Worm (Caenorhabditis elegans) whole organism, L2 larva: Measurements from ENCODE around the gene cids-1.

Source experiments
- C34F6.9 ChIP-seq: fragments of 150-350 bp; optimal IDR thresholded peaks from 2 replicates; lab custom pipeline; 2014; ENCODE audit warnings: missing biosample characterization, missing genetic modification characterization
- F13H6.1 ChIP-seq: sonication (generic microtip); optimal IDR thresholded peaks from 2 replicates; lab custom pipeline; 2016; ENCODE audit warnings: missing genetic modification characterization, missing compliant biosample characterization
- R02D3.7 ChIP-seq: fragments of 150-350 bp; optimal IDR thresholded peaks from 2 replicates; lab custom pipeline; 2014; ENCODE audit warnings: missing biosample characterization, missing genetic modification characterization
- alr-1 ChIP-seq: fragments of 150-350 bp; optimal IDR thresholded peaks from 2 replicates; lab custom pipeline; 2014; ENCODE audit warnings: missing biosample characterization, missing genetic modification characterization
- aly-2 ChIP-seq: fragments of 150-350 bp; optimal IDR thresholded peaks from 2 replicates; lab custom pipeline; 2014; ENCODE audit warnings: missing biosample characterization, missing genetic modification characterization
- ama-1 ChIP-seq: fragments of 150-350 bp; optimal IDR thresholded peaks from 2 replicates; lab custom pipeline; 2018; ENCODE audit warnings: inconsistent platforms
- blmp-1 ChIP-seq: sonication (generic microtip); optimal IDR thresholded peaks from 2 replicates; lab custom pipeline; 2017; ENCODE audit warnings: missing genetic modification characterization, mild to moderate bottlenecking, missing compliant biosample characterization, antibody characterized with exemption, moderate library complexity; ENCODE audit not compliant: insufficient read depth
- ceh-16 ChIP-seq: fragments of 150-350 bp; optimal IDR thresholded peaks from 2 replicates; lab custom pipeline; 2014; ENCODE audit warnings: missing biosample characterization, missing genetic modification characterization
- ceh-82 ChIP-seq: fragments of 150-350 bp; optimal IDR thresholded peaks from 2 replicates; lab custom pipeline; 2014; ENCODE audit warnings: missing biosample characterization, missing genetic modification characterization
- crh-2 ChIP-seq: sonication (generic microtip); optimal IDR thresholded peaks from 2 replicates; lab custom pipeline; 2017; ENCODE audit warnings: missing biosample characterization, missing genetic modification characterization
- dmd-4 ChIP-seq: sonication (generic microtip); optimal IDR thresholded peaks from 2 replicates; lab custom pipeline; 2017; ENCODE audit warnings: missing biosample characterization, missing genetic modification characterization
- egl-27 ChIP-seq: sonication (generic microtip); optimal IDR thresholded peaks from 3 replicates; lab custom pipeline; 2017; ENCODE audit warnings: missing biosample characterization, missing genetic modification reagents, missing genetic modification characterization
- elt-1 ChIP-seq: fragments of 150-350 bp; optimal IDR thresholded peaks from 2 replicates; lab custom pipeline; 2014; ENCODE audit warnings: missing biosample characterization, missing genetic modification characterization
- elt-3 ChIP-seq: sonication (generic microtip); optimal IDR thresholded peaks from 2 replicates; lab custom pipeline; 2017; ENCODE audit warnings: missing biosample characterization, missing genetic modification characterization
- fos-1 ChIP-seq: fragments of 150-350 bp; optimal IDR thresholded peaks from 2 replicates; lab custom pipeline; 2014; ENCODE audit warnings: missing biosample characterization, missing genetic modification characterization
- gmeb-1 ChIP-seq: fragments of 150-350 bp; optimal IDR thresholded peaks from 2 replicates; lab custom pipeline; 2014; ENCODE audit warnings: missing biosample characterization, missing genetic modification characterization
- lin-11 ChIP-seq: fragments of 150-350 bp; sonication (generic microtip); optimal IDR thresholded peaks from 2 replicates; lab custom pipeline; 2014; ENCODE audit warnings: missing biosample characterization, missing genetic modification characterization, inconsistent platforms, mixed read lengths
- lin-13 ChIP-seq: fragments of 150-350 bp; optimal IDR thresholded peaks from 2 replicates; lab custom pipeline; 2014; ENCODE audit warnings: missing biosample characterization, missing genetic modification reagents, missing genetic modification characterization
- lin-39 ChIP-seq: fragments of 150-350 bp; optimal IDR thresholded peaks from 2 replicates; lab custom pipeline; 2014; ENCODE audit warnings: missing biosample characterization, missing genetic modification reagents, missing genetic modification characterization
- mab-5 ChIP-seq: fragments of 150-350 bp; optimal IDR thresholded peaks from 2 replicates; lab custom pipeline; 2014; ENCODE audit warnings: missing biosample characterization, missing genetic modification characterization
- mbf-1 ChIP-seq: sonication (generic microtip); optimal IDR thresholded peaks from 2 replicates; lab custom pipeline; 2017; ENCODE audit warnings: missing biosample characterization, missing genetic modification characterization
- mdl-1 ChIP-seq, 2 experiments: fragments of 150-350 bp in 1 of 2; sonication (generic microtip) in 1 of 2; optimal IDR thresholded peaks; 2 replicates each; lab custom pipeline; 2017; ENCODE audit warnings: missing biosample characterization in 2 of 2, missing genetic modification characterization in 2 of 2
- nhr-129 ChIP-seq: fragments of 150-350 bp; optimal IDR thresholded peaks from 2 replicates; lab custom pipeline; 2014; ENCODE audit warnings: missing biosample characterization, missing genetic modification characterization
- nhr-21 ChIP-seq: fragments of 150-350 bp; optimal IDR thresholded peaks from 2 replicates; lab custom pipeline; 2014; ENCODE audit warnings: missing biosample characterization, missing genetic modification characterization
- nhr-23 ChIP-seq: fragments of 150-350 bp; optimal IDR thresholded peaks from 2 replicates; lab custom pipeline; 2014; ENCODE audit warnings: missing biosample characterization, missing genetic modification reagents, missing genetic modification characterization
- nhr-237 ChIP-seq: fragments of 150-350 bp; optimal IDR thresholded peaks from 2 replicates; lab custom pipeline; 2014; ENCODE audit warnings: missing biosample characterization, missing genetic modification characterization
- nhr-6 ChIP-seq: fragments of 150-350 bp; optimal IDR thresholded peaks from 2 replicates; lab custom pipeline; 2014; ENCODE audit warnings: missing biosample characterization, missing genetic modification characterization
- sem-4 ChIP-seq: fragments of 150-350 bp; optimal IDR thresholded peaks from 2 replicates; lab custom pipeline; 2014; ENCODE audit warnings: missing biosample characterization, missing genetic modification reagents, missing genetic modification characterization
- skn-1 ChIP-seq: sonication (generic microtip); optimal IDR thresholded peaks from 2 replicates; lab custom pipeline; 2017; ENCODE audit warnings: missing biosample characterization, missing genetic modification characterization
- sma-3 ChIP-seq: sonication (generic microtip); optimal IDR thresholded peaks from 2 replicates; lab custom pipeline; 2016; ENCODE audit warnings: missing genetic modification reagents, missing genetic modification characterization, missing compliant biosample characterization
- sma-9 ChIP-seq, 2 experiments: fragments of 150-350 bp in 1 of 2; sonication (generic microtip) in 1 of 2; optimal IDR thresholded peaks; 2 replicates each; lab custom pipeline; 2014 to 2016; ENCODE audit warnings: missing genetic modification characterization in 2 of 2, mild to moderate bottlenecking in 1 of 2, missing biosample characterization in 1 of 2, missing compliant biosample characterization in 1 of 2, missing genetic modification reagents in 1 of 2, moderate library complexity in 1 of 2
- snpc-4 ChIP-seq: fragments of 150-350 bp; optimal IDR thresholded peaks from 2 replicates; lab custom pipeline; 2014; ENCODE audit warnings: missing biosample characterization, missing genetic modification characterization
- unc-39 ChIP-seq: fragments of 150-350 bp; optimal IDR thresholded peaks from 2 replicates; lab custom pipeline; 2014; ENCODE audit warnings: missing biosample characterization, missing genetic modification characterization
- unc-55 ChIP-seq: fragments of 150-350 bp; sonication (generic microtip); optimal IDR thresholded peaks from 3 replicates; lab custom pipeline; 2014; ENCODE audit warnings: missing biosample characterization, missing genetic modification reagents, missing genetic modification characterization
- zag-1 ChIP-seq: fragments of 150-350 bp; optimal IDR thresholded peaks from 2 replicates; lab custom pipeline; 2014; ENCODE audit warnings: missing biosample characterization, missing genetic modification characterization
- ztf-1 ChIP-seq: fragments of 200-800 bp; sonication (Bioruptor generic); conservative IDR thresholded peaks from 2 replicates; pipeline ENCODE4 v1.3.6; 2022; ENCODE audit warnings: missing genetic modification characterization, missing compliant biosample characterization
- ztf-11 ChIP-seq: sonication (generic microtip); optimal IDR thresholded peaks from 2 replicates; lab custom pipeline; 2017; ENCODE audit warnings: missing biosample characterization, missing genetic modification characterization

Gene cids-1

ce11 chrIII:8278801-8279200 lies 34.6 kb downstream of the cids-1 start, which contains the start of gene mig-10:
TSS of gene mig-10 (plus strand) at chrIII:8279101.
- TF ChIP-seq skn-1 (tag; lab: Kevin White, UChicago) (no peak), snpc-4 (tag; lab: Kevin White, UChicago) (no peak), R02D3.7 (tag; lab: Kevin White, UChicago) (no peak), crh-2 (tag; lab: Kevin White, UChicago) (no peak), lin-39 (tag; lab: Kevin White, UChicago) (no peak), sma-9 (GFP tag; optimal IDR thresholded peaks at IDR 0.05; lab: Kevin White, UChicago) (no peak), sma-9 (tag; optimal IDR thresholded peaks at IDR 0.05; lab: Kevin White, UChicago) (no peak), elt-1 (no peak), unc-39 (no peak), nhr-23 (tag; lab: Kevin White, UChicago) (no peak), ama-1 (lab: Kevin White, UChicago) (no peak), lin-11 (no peak), sma-3 (GFP tag; lab: Kevin White, UChicago) (no peak), ceh-16 (tag; lab: Kevin White, UChicago) (no peak), ztf-1 (GFP tag; lab: Robert Waterston, UW) (no peak), F13H6.1 (tag; lab: Kevin White, UChicago) (no peak), nhr-21 (tag; lab: Kevin White, UChicago) (no peak), C34F6.9 (tag; lab: Kevin White, UChicago) (no peak), nhr-129 (tag; lab: Kevin White, UChicago) (no peak), elt-3 (tag; lab: Kevin White, UChicago) (no peak)

DNA sequence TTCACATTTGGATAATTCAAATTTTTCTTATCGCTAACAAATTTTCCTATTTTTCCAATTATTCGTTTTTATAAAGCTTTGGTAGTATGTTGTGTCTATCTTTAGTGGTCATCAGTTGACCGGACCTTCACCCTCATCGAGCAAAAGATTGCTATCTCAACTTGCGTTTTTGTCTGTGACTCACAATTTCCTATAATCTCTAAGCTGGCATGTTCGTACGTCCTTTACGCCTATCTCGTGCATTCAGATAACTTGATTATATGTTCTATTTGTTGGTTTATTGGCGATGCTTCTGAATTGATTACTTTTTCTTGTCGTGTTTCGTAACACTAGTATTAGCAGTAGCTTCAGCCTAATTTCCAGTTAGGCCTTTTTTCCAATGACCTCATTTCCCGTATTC lies 35.3 kb downstream of the cids-1 start:
- TF ChIP-seq nhr-23 (tag; lab: Kevin White, UChicago): no peak
- no peak for TF ChIP-seq mdl-1 (tag; optimal IDR thresholded peaks at IDR 0.05; lab: Kevin White, UChicago)
- TF ChIP-seq mbf-1 (tag; lab: Kevin White, UChicago): no peak
- TF ChIP-seq elt-1: no peak
- TF ChIP-seq ama-1 (lab: Kevin White, UChicago): no peak
- no peak for TF ChIP-seq nhr-237
- no peak for TF ChIP-seq mab-5 (tag; lab: Kevin White, UChicago)
- TF ChIP-seq lin-39 (tag; lab: Kevin White, UChicago): no peak
- TF ChIP-seq lin-11: no peak
- no peak for TF ChIP-seq aly-2 (tag; lab: Kevin White, UChicago)
- TF ChIP-seq sma-3 (GFP tag; lab: Kevin White, UChicago): no peak
- no peak for TF ChIP-seq sma-9 (GFP tag; optimal IDR thresholded peaks at IDR 0.05; lab: Kevin White, UChicago)
- no peak for TF ChIP-seq sma-9 (tag; optimal IDR thresholded peaks at IDR 0.05; lab: Kevin White, UChicago)
- TF ChIP-seq ztf-1 (GFP tag; lab: Robert Waterston, UW): no peak
- no peak for TF ChIP-seq skn-1 (tag; lab: Kevin White, UChicago)
- no peak for TF ChIP-seq unc-55 (GFP tag; lab: Kevin White, UChicago)
- no peak for TF ChIP-seq ceh-82 (tag; lab: Kevin White, UChicago)
- TF ChIP-seq F13H6.1 (tag; lab: Kevin White, UChicago): no peak
- no peak for TF ChIP-seq dmd-4 (tag; lab: Kevin White, UChicago)
- no peak for TF ChIP-seq lin-13

DNA sequence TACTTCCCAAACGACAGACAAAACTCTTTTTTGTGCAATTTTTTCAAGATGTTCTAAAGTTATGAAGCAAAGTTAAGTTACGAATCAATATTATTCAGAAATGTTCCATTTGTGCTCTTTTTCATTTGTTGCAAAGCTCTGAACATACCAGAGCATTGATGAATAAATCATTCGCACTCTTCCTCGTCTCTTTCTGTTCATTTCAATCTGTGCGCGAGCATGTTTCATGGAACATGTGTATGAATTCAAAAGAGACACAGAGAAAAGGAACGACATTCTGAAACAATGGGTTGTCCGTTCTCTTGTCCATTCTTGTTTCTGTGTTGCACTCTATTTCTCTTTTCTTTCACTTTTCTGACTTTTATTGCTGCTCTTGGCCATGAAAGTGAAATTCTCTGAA lies 36.1 kb downstream of the cids-1 start:
- TF ChIP-seq C34F6.9 (tag; lab: Kevin White, UChicago) (peak; percentile 1), ceh-16 (tag; lab: Kevin White, UChicago) (no peak)

ce11 chrIII:8281310-8281709 lies 37.1 kb downstream of the cids-1 start:
- TF ChIP-seq unc-39 (no peak), R02D3.7 (tag; lab: Kevin White, UChicago) (no peak), ztf-1 (GFP tag; lab: Robert Waterston, UW) (no peak), C34F6.9 (tag; lab: Kevin White, UChicago) (no peak), ztf-11 (no peak), elt-3 (tag; lab: Kevin White, UChicago) (no peak), unc-55 (GFP tag; lab: Kevin White, UChicago) (peak; percentile 33)

ce11 chrIII:8283525-8283924 lies 39.3 kb downstream of the cids-1 start:
- TF ChIP-seq gmeb-1 (no peak), sma-9 (GFP tag; optimal IDR thresholded peaks at IDR 0.05; lab: Kevin White, UChicago) (no peak), sma-9 (tag; optimal IDR thresholded peaks at IDR 0.05; lab: Kevin White, UChicago) (no peak), elt-1 (no peak), blmp-1 (tag; lab: Kevin White, UChicago) (no peak), sma-3 (GFP tag; lab: Kevin White, UChicago) (no peak), nhr-23 (tag; lab: Kevin White, UChicago) (no peak), skn-1 (tag; lab: Kevin White, UChicago) (no peak), fos-1 (tag; lab: Kevin White, UChicago) (no peak), F13H6.1 (tag; lab: Kevin White, UChicago) (no peak), ztf-11 (no peak), nhr-6 (no peak), egl-27 (tag; lab: Kevin White, UChicago) (no peak), alr-1 (no peak), zag-1 (tag; lab: Kevin White, UChicago) (no peak), crh-2 (tag; lab: Kevin White, UChicago) (no peak), sem-4 (no peak)
- TF ChIP-seq, all 48 proteins: peak for 0
